Worm (Caenorhabditis elegans): ENCODE results near the gene K03B8.8.
A peak's percentile ranks its signal among the peaks of the same experiment; 100 is the strongest.

ce11 chrV:11445375-11445774 is 34.6 kb upstream of the K03B8.8 start:
- TF ChIP-seq nhr-11 (tag; optimal IDR thresholded peaks at IDR 0.05) (no peak), ZK546.5 (tag; optimal IDR thresholded peaks at IDR 0.05) (no peak), zip-11 (GFP tag; IDR thresholded peaks at IDR 0.05) (no peak), ama-1 (optimal IDR thresholded peaks at IDR 0.05) (no peak), ztf-11 (tag; optimal IDR thresholded peaks at IDR 0.05) (no peak), R02D3.7 (tag; optimal IDR thresholded peaks at IDR 0.05) (no peak), fkh-10 (GFP tag; optimal IDR thresholded peaks at IDR 0.05) (peak; percentile 72), Y105C5A.15 (GFP tag; IDR thresholded peaks at IDR 0.05) (no peak)

All from whole organism, L4 larva.